Comparison of ENCODE assay signal across 5 fruit fly cellular contexts in genomic region chr3L:20951477-20952120, dm6.
TF ChIP-seq lines count a peak whose summit lies in the region.

No protein-coding gene starts in this region.

- no peak for TF ChIP-seq CTCF in whole organism, embryonic (GFP tag; optimal IDR thresholded peaks at IDR 0.05; lab: Kevin White, UChicago)

TF ChIP-seq in whole organism, 6 proteins besides CTCF, POLR2A, EP300 and RAD21:
- TF ChIP-seq usp (GFP tag; optimal IDR thresholded peaks at IDR 0.05; lab: Kevin White, UChicago) (no peak), Dll (optimal IDR thresholded peaks at IDR 0.05; lab: Kevin White, UChicago) (peak; percentile 34)

TF ChIP-seq in whole organism, embryonic, 481 proteins besides CTCF, POLR2A, EP300 and RAD21:
- TF ChIP-seq Med (GFP tag; lab: Kevin White, UChicago) (peak; percentile 37), nom (GFP tag; optimal IDR thresholded peaks at IDR 0.05; lab: Kevin White, UChicago) (peak; percentile 32), lov (optimal IDR thresholded peaks at IDR 0.05; lab: Kevin White, UChicago) (no peak), lov (GFP tag; IDR thresholded peaks at IDR 0.05; lab: Robert Waterston, UW) (peak; percentile 38; the same call in 1 of the 3 replicates), sens (GFP tag; lab: Kevin White, UChicago) (peak; percentile 49), Hey (tag; optimal IDR thresholded peaks at IDR 0.05; lab: Kevin White, UChicago) (no peak), lbe (GFP tag; optimal IDR thresholded peaks at IDR 0.05; lab: Kevin White, UChicago) (peak; percentile 41), Dref (GFP tag; IDR thresholded peaks at IDR 0.05; lab: Robert Waterston, UW) (0 out of 2 replicates have a peak, but pooled peaks have one; percentile 15), lola (GFP tag; optimal IDR thresholded peaks at IDR 0.05; lab: Kevin White, UChicago) (no peak), Asciz (GFP tag; optimal IDR thresholded peaks at IDR 0.05; lab: Kevin White, UChicago) (no peak), Drgx (GFP tag; IDR thresholded peaks at IDR 0.05; lab: Robert Waterston, UW) (peak; percentile 84), Tbp (GFP tag; optimal IDR thresholded peaks at IDR 0.05; lab: Kevin White, UChicago) (no peak), bsh (GFP tag; optimal IDR thresholded peaks at IDR 0.05; lab: Kevin White, UChicago) (peak in 1 of 2 experiments; percentile 73), CG9797 (GFP tag; optimal IDR thresholded peaks at IDR 0.05; lab: Kevin White, UChicago) (no peak), Ets65A (GFP tag; lab: Kevin White, UChicago) (peak; percentile 61), corto (GFP tag; optimal IDR thresholded peaks at IDR 0.05; lab: Kevin White, UChicago) (peak; percentile 24), Ptx1 (GFP tag; IDR thresholded peaks at IDR 0.05; lab: Robert Waterston, UW) (0 out of 2 replicates have a peak, but pooled peaks have one; percentile 10)

TF ChIP-seq in whole organism, prepupa, 60 proteins besides CTCF, POLR2A, EP300 and RAD21 (continues in another document):
- no peak for TF ChIP-seq Eip93F (GFP tag; optimal IDR thresholded peaks at IDR 0.05; lab: Kevin White, UChicago)
- peak; percentile 60 for TF ChIP-seq Gug (GFP tag; IDR thresholded peaks at IDR 0.05; lab: Robert Waterston, UW)
- TF ChIP-seq topi (GFP tag; optimal IDR thresholded peaks at IDR 0.05; lab: Kevin White, UChicago): peak; percentile 76
- peak; percentile 93 for TF ChIP-seq CG6163 (GFP tag; IDR thresholded peaks at IDR 0.05; lab: Robert Waterston, UW)
- peak; percentile 62 for TF ChIP-seq CG11294 (GFP tag; IDR thresholded peaks at IDR 0.05; lab: Robert Waterston, UW)
- peak; percentile 88 for TF ChIP-seq acj6 (GFP tag; optimal IDR thresholded peaks at IDR 0.05; lab: Kevin White, UChicago)
- TF ChIP-seq ss (GFP tag; optimal IDR thresholded peaks at IDR 0.05; lab: Kevin White, UChicago): peak in 1 of 2 experiments; percentile 72
- peak; percentile 69 for TF ChIP-seq lz (GFP tag; optimal IDR thresholded peaks at IDR 0.05; lab: Kevin White, UChicago)
- peak; percentile 78 for TF ChIP-seq CG6792 (GFP tag; optimal IDR thresholded peaks at IDR 0.05; lab: Kevin White, UChicago)
- peak; percentile 81 for TF ChIP-seq CG8319 (GFP tag; optimal IDR thresholded peaks at IDR 0.05; lab: Kevin White, UChicago)
- TF ChIP-seq fkh (GFP tag; optimal IDR thresholded peaks at IDR 0.05; lab: Kevin White, UChicago): no peak
- TF ChIP-seq Ets21C (GFP tag; optimal IDR thresholded peaks at IDR 0.05; lab: Kevin White, UChicago): peak; percentile 47
- peak; percentile 65 for TF ChIP-seq CG6854 (GFP tag; optimal IDR thresholded peaks at IDR 0.05; lab: Kevin White, UChicago)
- TF ChIP-seq Hr4 (GFP tag; optimal IDR thresholded peaks at IDR 0.05; lab: Kevin White, UChicago): peak; percentile 79
- TF ChIP-seq Blimp-1 (GFP tag; optimal IDR thresholded peaks at IDR 0.05; lab: Kevin White, UChicago): no peak
- TF ChIP-seq CG1621 (tag; optimal IDR thresholded peaks at IDR 0.05; lab: Kevin White, UChicago): peak; percentile 83
- TF ChIP-seq Smox (GFP tag; optimal IDR thresholded peaks at IDR 0.05; lab: Kevin White, UChicago): peak; percentile 64
- TF ChIP-seq cyc (GFP tag; optimal IDR thresholded peaks at IDR 0.05; lab: Kevin White, UChicago): peak; percentile 68
- peak; percentile 80 for TF ChIP-seq spab (GFP tag; optimal IDR thresholded peaks at IDR 0.05; lab: Kevin White, UChicago)
- TF ChIP-seq CG10631 (GFP tag; optimal IDR thresholded peaks at IDR 0.05; lab: Kevin White, UChicago): peak; percentile 93
- peak; percentile 76 for TF ChIP-seq CG6808 (GFP tag; optimal IDR thresholded peaks at IDR 0.05; lab: Kevin White, UChicago)
- TF ChIP-seq Eip78C (GFP tag; lab: Kevin White, UChicago): peak; percentile 96
- TF ChIP-seq esn (GFP tag; optimal IDR thresholded peaks at IDR 0.05; lab: Kevin White, UChicago): peak; percentile 61
- peak; percentile 70 for TF ChIP-seq Sox102F (GFP tag; optimal IDR thresholded peaks at IDR 0.05; lab: Kevin White, UChicago)
- peak; percentile 74 for TF ChIP-seq Hr39 (GFP tag; optimal IDR thresholded peaks at IDR 0.05; lab: Kevin White, UChicago)

TF ChIP-seq in whole organism, pupa, 21 proteins besides CTCF, POLR2A, EP300 and RAD21:
- TF ChIP-seq CG8301 (tag; optimal IDR thresholded peaks at IDR 0.05; lab: Kevin White, UChicago) (peak; percentile 86), Ets98B (GFP tag; IDR thresholded peaks at IDR 0.05; lab: Robert Waterston, UW) (peak; percentile 74), gl (tag; optimal IDR thresholded peaks at IDR 0.05; lab: Kevin White, UChicago) (peak; percentile 76), CG12605 (GFP tag; IDR thresholded peaks at IDR 0.05; lab: Robert Waterston, UW) (peak; percentile 78), CG4496 (GFP tag; IDR thresholded peaks at IDR 0.05; lab: Robert Waterston, UW) (peak; percentile 91), Pif1B (GFP tag; optimal IDR thresholded peaks at IDR 0.05; lab: Kevin White, UChicago) (peak; percentile 83), fd96Ca (GFP tag; IDR thresholded peaks at IDR 0.05; lab: Robert Waterston, UW) (peak; percentile 82), CG10348 (GFP tag; IDR thresholded peaks at IDR 0.05; lab: Robert Waterston, UW) (no peak), EcR (GFP tag; optimal IDR thresholded peaks at IDR 0.05; lab: Kevin White, UChicago) (peak; percentile 63), CG9948 (tag; optimal IDR thresholded peaks at IDR 0.05; lab: Kevin White, UChicago) (peak; percentile 92), CG17806 (tag; optimal IDR thresholded peaks at IDR 0.05; lab: Kevin White, UChicago) (peak; percentile 88), CG8159 (tag; optimal IDR thresholded peaks at IDR 0.05; lab: Kevin White, UChicago) (peak; percentile 89), CG34367 (tag; optimal IDR thresholded peaks at IDR 0.05; lab: Kevin White, UChicago) (peak; percentile 89), Pif1A (GFP tag; optimal IDR thresholded peaks at IDR 0.05; lab: Kevin White, UChicago) (peak; percentile 88), D1 (tag; optimal IDR thresholded peaks at IDR 0.05; lab: Kevin White, UChicago) (peak; percentile 77), CG14655 (GFP tag; optimal IDR thresholded peaks at IDR 0.05; lab: Kevin White, UChicago) (peak; percentile 88), CG15710 (tag; optimal IDR thresholded peaks at IDR 0.05; lab: Kevin White, UChicago) (peak; percentile 87), Snoo (tag; optimal IDR thresholded peaks at IDR 0.05; lab: Kevin White, UChicago) (peak; percentile 48), rn (GFP tag; IDR thresholded peaks at IDR 0.05; lab: Robert Waterston, UW) (0 out of 2 replicates have a peak, but pooled peaks have one; percentile 41), CG32121 (GFP tag; IDR thresholded peaks at IDR 0.05; lab: Robert Waterston, UW) (peak; percentile 60; the same call in 1 of the 2 replicates), CG13204 (GFP tag; optimal IDR thresholded peaks at IDR 0.05; lab: Kevin White, UChicago) (peak; percentile 85)

TF ChIP-seq in whole organism, wandering third instar larva, 38 proteins besides CTCF, POLR2A, EP300 and RAD21 (continues in another document):
- TF ChIP-seq Abd-B (GFP tag; optimal IDR thresholded peaks at IDR 0.05; lab: Kevin White, UChicago) (no peak), woc (GFP tag; optimal IDR thresholded peaks at IDR 0.05; lab: Kevin White, UChicago) (peak; percentile 44), OdsH (GFP tag; optimal IDR thresholded peaks at IDR 0.05; lab: Kevin White, UChicago) (peak; percentile 38), br (GFP tag; optimal IDR thresholded peaks at IDR 0.05; lab: Kevin White, UChicago) (peak; percentile 49), Jra (GFP tag; optimal IDR thresholded peaks at IDR 0.05; lab: Kevin White, UChicago) (no peak), dsf (GFP tag; optimal IDR thresholded peaks at IDR 0.05; lab: Kevin White, UChicago; ENCODE audit: borderline replicate concordance) (no peak), psq (GFP tag; optimal IDR thresholded peaks at IDR 0.05; lab: Kevin White, UChicago) (peak; percentile 38), foxo (GFP tag; optimal IDR thresholded peaks at IDR 0.05; lab: Kevin White, UChicago) (peak in 1 of 2 experiments; percentile 46), sage (GFP tag; optimal IDR thresholded peaks at IDR 0.05; lab: Kevin White, UChicago) (peak; percentile 52), Hr78 (GFP tag; optimal IDR thresholded peaks at IDR 0.05; lab: Kevin White, UChicago) (no peak), usp (GFP tag; optimal IDR thresholded peaks at IDR 0.05; lab: Kevin White, UChicago) (no peak), tai (GFP tag; optimal IDR thresholded peaks at IDR 0.05; lab: Kevin White, UChicago) (no peak), Dif (GFP tag; optimal IDR thresholded peaks at IDR 0.05; lab: Kevin White, UChicago; ENCODE audit: partially characterized antibody) (peak; percentile 65), rgr (GFP tag; optimal IDR thresholded peaks at IDR 0.05; lab: Kevin White, UChicago) (peak; percentile 48), lola (GFP tag; optimal IDR thresholded peaks at IDR 0.05; lab: Kevin White, UChicago) (no peak), N (GFP tag; optimal IDR thresholded peaks at IDR 0.05; lab: Kevin White, UChicago) (no peak), dl (GFP tag; optimal IDR thresholded peaks at IDR 0.05; lab: Kevin White, UChicago; ENCODE audit: insufficient read depth in 1 of 2, partially characterized antibody in 2 of 2) (no peak), Hr83 (GFP tag; optimal IDR thresholded peaks at IDR 0.05; lab: Kevin White, UChicago; ENCODE audit: poor library complexity, severe bottlenecking) (peak; percentile 20), Hnf4 (GFP tag; optimal IDR thresholded peaks at IDR 0.05; lab: Kevin White, UChicago) (peak; percentile 15), CG32264 (GFP tag; optimal IDR thresholded peaks at IDR 0.05; lab: Kevin White, UChicago) (peak; percentile 63), Dfd (GFP tag; optimal IDR thresholded peaks at IDR 0.05; lab: Kevin White, UChicago) (no peak), CrebA (GFP tag; optimal IDR thresholded peaks at IDR 0.05; lab: Kevin White, UChicago; ENCODE audit: borderline replicate concordance) (no peak), dmrt93B (GFP tag; optimal IDR thresholded peaks at IDR 0.05; lab: Kevin White, UChicago) (peak; percentile 32), fru (GFP tag; optimal IDR thresholded peaks at IDR 0.05; lab: Kevin White, UChicago) (peak; percentile 63), CG9705 (GFP tag; optimal IDR thresholded peaks at IDR 0.05; lab: Kevin White, UChicago) (no peak), Rel (GFP tag; optimal IDR thresholded peaks at IDR 0.05; lab: Kevin White, UChicago) (peak; percentile 22), Rel (tag; optimal IDR thresholded peaks at IDR 0.05; lab: Kevin White, UChicago) (no peak), jim (GFP tag; optimal IDR thresholded peaks at IDR 0.05; lab: Kevin White, UChicago) (no peak), h (GFP tag; optimal IDR thresholded peaks at IDR 0.05; lab: Kevin White, UChicago) (peak; percentile 51), Myc (optimal IDR thresholded peaks at IDR 0.05; lab: Kevin White, UChicago) (no peak), sv (GFP tag; optimal IDR thresholded peaks at IDR 0.05; lab: Kevin White, UChicago) (no peak), Sp1 (GFP tag; optimal IDR thresholded peaks at IDR 0.05; lab: Kevin White, UChicago) (peak; percentile 20), brk (GFP tag; optimal IDR thresholded peaks at IDR 0.05; lab: Kevin White, UChicago) (peak; percentile 31), Mio (GFP tag; optimal IDR thresholded peaks at IDR 0.05; lab: Kevin White, UChicago) (no peak)
